Fruit fly (Drosophila melanogaster): ENCODE data around the gene lz.

The lz gene

DNA sequence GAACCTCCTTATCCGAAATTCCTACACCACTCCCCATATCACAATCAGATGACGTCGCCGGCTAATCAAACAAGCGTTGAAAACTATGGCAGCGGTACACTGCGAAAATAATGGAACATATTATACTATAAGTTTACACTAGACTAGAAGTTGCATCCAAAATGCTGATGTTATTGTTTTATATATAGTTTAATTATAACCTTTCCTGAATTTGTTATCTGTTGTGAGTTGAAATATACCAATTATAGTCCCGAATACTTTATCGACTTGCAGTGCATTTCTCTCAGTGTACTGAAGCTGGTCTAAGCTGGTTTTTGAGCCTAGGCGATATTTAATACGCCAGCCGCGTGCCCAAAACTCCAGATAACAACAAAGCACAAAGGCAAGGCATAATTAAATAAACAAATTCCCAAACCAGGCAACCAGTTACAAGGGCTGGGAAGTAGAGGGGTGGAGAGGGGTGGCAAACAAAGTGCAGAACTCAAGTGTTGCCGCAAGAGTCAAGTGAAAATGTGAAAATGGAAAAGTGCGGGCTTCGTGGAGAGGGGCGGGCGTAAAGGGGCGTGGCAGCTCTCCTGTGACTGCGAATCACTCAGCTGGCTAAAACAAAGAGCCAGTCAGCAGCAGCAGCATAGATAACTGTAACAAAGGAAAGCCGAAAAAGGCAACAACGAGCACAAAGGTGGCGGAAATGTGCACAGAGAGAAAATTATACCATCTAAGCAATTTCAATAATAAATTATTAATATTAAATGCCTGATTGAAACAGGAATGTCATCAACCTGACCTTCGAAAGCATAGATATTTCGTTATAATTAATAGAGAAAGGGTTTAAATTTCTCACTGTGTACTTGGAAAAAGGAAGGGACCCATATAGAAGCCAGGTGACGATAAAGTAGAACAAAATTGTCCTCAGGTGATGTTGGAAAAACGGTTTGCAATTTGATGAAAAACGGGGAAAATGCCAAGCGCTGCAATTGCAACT is 68.0 kb downstream of the lz start (continued):
- TF ChIP-seq psq (GFP tag; optimal IDR thresholded peaks at IDR 0.05) = peak; percentile 49
- peak; percentile 16 for TF ChIP-seq wek (GFP tag; optimal IDR thresholded peaks at IDR 0.05)
- no peak for TF ChIP-seq pros (GFP tag; optimal IDR thresholded peaks at IDR 0.05)
- TF ChIP-seq Atf6 (GFP tag; IDR thresholded peaks at IDR 0.05) = peak; percentile 84
- peak; percentile 43 for TF ChIP-seq CG10959 (GFP tag; IDR thresholded peaks at IDR 0.05)
- peak; percentile 88 for TF ChIP-seq cwo (GFP tag; optimal IDR thresholded peaks at IDR 0.05)
- peak; percentile 1 for TF ChIP-seq Sry-β (GFP tag; optimal IDR thresholded peaks at IDR 0.05)
- peak; percentile 68 for TF ChIP-seq Awh (GFP tag; IDR thresholded peaks at IDR 0.05)
- peak; percentile 30 for TF ChIP-seq CG8944 (GFP tag; optimal IDR thresholded peaks at IDR 0.05)
- peak; percentile 56 for TF ChIP-seq CG4328 (GFP tag; optimal IDR thresholded peaks at IDR 0.05)
- peak; percentile 86 for TF ChIP-seq ci (GFP tag; IDR thresholded peaks at IDR 0.05)
- TF ChIP-seq CG13424 (tag; optimal IDR thresholded peaks at IDR 0.05) = peak; percentile 87
- peak; percentile 78 for TF ChIP-seq pho (GFP tag; optimal IDR thresholded peaks at IDR 0.05)
- peak; percentile 63 for TF ChIP-seq CG7987 (GFP tag; optimal IDR thresholded peaks at IDR 0.05)
- peak; percentile 68 for TF ChIP-seq Camta (GFP tag; optimal IDR thresholded peaks at IDR 0.05)
- TF ChIP-seq CG4854 (GFP tag; optimal IDR thresholded peaks at IDR 0.05) = peak; percentile 61
- TF ChIP-seq CTCF (GFP tag; optimal IDR thresholded peaks at IDR 0.05) = peak; percentile 24
- TF ChIP-seq abd-A (tag; optimal IDR thresholded peaks at IDR 0.05) = peak; percentile 62
- TF ChIP-seq Drgx (GFP tag; IDR thresholded peaks at IDR 0.05) = peak; percentile 72
- TF ChIP-seq Dfd (GFP tag; optimal IDR thresholded peaks at IDR 0.05) = no peak
- peak; percentile 78 for TF ChIP-seq Sox100B (GFP tag; optimal IDR thresholded peaks at IDR 0.05)
- TF ChIP-seq CG1233 (GFP tag; optimal IDR thresholded peaks at IDR 0.05) = peak; percentile 66
- 0 out of 2 replicates have a peak, but pooled peaks have one; percentile 39 for TF ChIP-seq CG43689 (GFP tag; IDR thresholded peaks at IDR 0.05)
- TF ChIP-seq onecut (GFP tag; IDR thresholded peaks at IDR 0.05) = peak; percentile 44
- peak; percentile 15 for TF ChIP-seq MESR4 (GFP tag; optimal IDR thresholded peaks at IDR 0.05)
- peak; percentile 35 for TF ChIP-seq CG9609 (GFP tag; optimal IDR thresholded peaks at IDR 0.05)
- TF ChIP-seq Hr3 (GFP tag; optimal IDR thresholded peaks at IDR 0.05) = peak; percentile 59
- TF ChIP-seq Chrac-16 (GFP tag; optimal IDR thresholded peaks at IDR 0.05) = peak; percentile 66
- TF ChIP-seq CG1529 (GFP tag; optimal IDR thresholded peaks at IDR 0.05) = peak; percentile 62
- TF ChIP-seq CG2199 (GFP tag; IDR thresholded peaks at IDR 0.05) = no peak
- TF ChIP-seq CG8359 (GFP tag; optimal IDR thresholded peaks at IDR 0.05; ENCODE audit: borderline replicate concordance) = peak; percentile 51
- TF ChIP-seq Nf-YB (GFP tag; optimal IDR thresholded peaks at IDR 0.05) = peak; percentile 61
- TF ChIP-seq sens (GFP tag) = peak; percentile 95
- TF ChIP-seq gsb (GFP tag; IDR thresholded peaks at IDR 0.05) = peak; percentile 78
- no peak for TF ChIP-seq CG15479 (GFP tag; optimal IDR thresholded peaks at IDR 0.05)
- peak; percentile 62 for TF ChIP-seq jing (GFP tag; optimal IDR thresholded peaks at IDR 0.05)
- no peak for TF ChIP-seq Hr39 (optimal IDR thresholded peaks at IDR 0.05)
- TF ChIP-seq hkb (optimal IDR thresholded peaks at IDR 0.05) = no peak
- peak; percentile 70 for TF ChIP-seq hkb (GFP tag; IDR thresholded peaks at IDR 0.05)
- TF ChIP-seq CG15011 (GFP tag; optimal IDR thresholded peaks at IDR 0.05) = peak; percentile 77
- peak; percentile 78 for TF ChIP-seq CG8388 (GFP tag; optimal IDR thresholded peaks at IDR 0.05)
- TF ChIP-seq CG10321 (GFP tag; IDR thresholded peaks at IDR 0.05) = peak; percentile 44; the same call in 1 of the 2 replicates
- peak; percentile 84 for TF ChIP-seq Dek (tag; optimal IDR thresholded peaks at IDR 0.05)
- TF ChIP-seq tna (GFP tag; IDR thresholded peaks at IDR 0.05; ENCODE audit: partially characterized antibody) = no peak
- TF ChIP-seq exex (tag; optimal IDR thresholded peaks at IDR 0.05) = peak; percentile 60
- peak in 1 of 2 experiments; percentile 14 for TF ChIP-seq crp (GFP tag; optimal IDR thresholded peaks at IDR 0.05)
- TF ChIP-seq CG12104 (GFP tag; optimal IDR thresholded peaks at IDR 0.05) = peak; percentile 73
- TF ChIP-seq Taf1 (GFP tag; IDR thresholded peaks at IDR 0.05) = peak; percentile 68
- peak; percentile 70 for TF ChIP-seq E2f1 (GFP tag; IDR thresholded peaks at IDR 0.05)

All from whole organism, embryonic.